Worm (Caenorhabditis elegans): Measurements from ENCODE around the gene B0507.1.

- no peak for TF ChIP-seq scrt-1 (GFP tag; IDR thresholded peaks at IDR 0.05)
- no peak for TF ChIP-seq tra-4 (tag; optimal IDR thresholded peaks at IDR 0.05)
- TF ChIP-seq flt-1 (GFP tag; IDR thresholded peaks at IDR 0.05), result no peak
- TF ChIP-seq ama-1 (optimal IDR thresholded peaks at IDR 0.05), result no peak
- no peak for TF ChIP-seq ceh-13 (GFP tag; optimal IDR thresholded peaks at IDR 0.05)
- no peak for TF ChIP-seq sea-1 (GFP tag; conservative IDR thresholded peaks at IDR 0.05)
- no peak for TF ChIP-seq hmg-4 (GFP tag; optimal IDR thresholded peaks at IDR 0.05)
- TF ChIP-seq pes-1 (GFP tag; IDR thresholded peaks at IDR 0.05), result no peak
- TF ChIP-seq aly-1 (tag; optimal IDR thresholded peaks at IDR 0.05), result no peak
Observed at ce11 chrV:8760416-8760815, 16.0 kb upstream of the B0507.1 start, which contains the start of gene ddn-1.

Data from whole organism, early embryonic.